Fruit fly (Drosophila melanogaster) whole organism, embryonic: ENCODE results near the gene CG6465.

Experiments
- Bgb ChIP-seq: fragments of 200-800 bp; sonication (Bioruptor generic); IDR thresholded peaks from 2 replicates; pipeline ENCODE4 v1.3.6; 2022; ENCODE audit warnings: missing biosample characterization, missing genetic modification characterization; ENCODE audit not compliant: partially characterized antibody
- C15 ChIP-seq: fragments of 200-800 bp; sonication (Bioruptor generic); IDR thresholded peaks from 3 replicates; pipeline ENCODE4 v1.3.6; 2022; ENCODE audit warnings: missing biosample characterization, missing genetic modification characterization
- CG10147 ChIP-seq: fragments of 200-800 bp; sonication (Bioruptor generic); optimal IDR thresholded peaks from 2 replicates; lab custom pipeline; 2019; ENCODE audit warnings: missing biosample characterization, mild to moderate bottlenecking, missing genetic modification characterization, moderate library complexity
- CG1024 ChIP-seq: fragments of 200-800 bp; sonication (Bioruptor generic); IDR thresholded peaks from 2 replicates; pipeline ENCODE4 v1.3.6; 2022; ENCODE audit warnings: missing biosample characterization, missing genetic modification characterization
- CG10543 ChIP-seq: fragments of 200-800 bp; sonication (Bioruptor generic); optimal IDR thresholded peaks from 3 replicates; lab custom pipeline; 2017; ENCODE audit warnings: missing biosample characterization, mild to moderate bottlenecking, missing genetic modification characterization, moderate library complexity
- CG11398 ChIP-seq: fragments of 200-800 bp; sonication (Bioruptor generic); optimal IDR thresholded peaks from 2 replicates; lab custom pipeline; 2016; ENCODE audit warnings: missing biosample characterization, missing genetic modification characterization
- CG11723 ChIP-seq: fragments of 200-800 bp; sonication (Bioruptor generic); optimal IDR thresholded peaks from 2 replicates; lab custom pipeline; 2017; ENCODE audit warnings: missing biosample characterization, mild to moderate bottlenecking, missing genetic modification characterization
- CG12744 ChIP-seq: fragments of 200-800 bp; sonication (Bioruptor generic); optimal IDR thresholded peaks from 2 replicates; lab custom pipeline; 2016; ENCODE audit warnings: missing biosample characterization, missing genetic modification characterization
- CG12942 ChIP-seq: fragments of 200-800 bp; sonication (Bioruptor generic); optimal IDR thresholded peaks from 3 replicates; lab custom pipeline; 2016; ENCODE audit warnings: missing biosample characterization, missing genetic modification characterization
- CG15696 ChIP-seq: fragments of 200-800 bp; sonication (Bioruptor generic); optimal IDR thresholded peaks from 2 replicates; lab custom pipeline; 2019; ENCODE audit warnings: missing biosample characterization, mild to moderate bottlenecking, missing genetic modification characterization, moderate library complexity
- CG16815 ChIP-seq: fragments of 200-800 bp; sonication (Bioruptor generic); optimal IDR thresholded peaks from 3 replicates; lab custom pipeline; 2017; ENCODE audit warnings: missing biosample characterization, mild to moderate bottlenecking, missing genetic modification characterization
- CG17361 ChIP-seq: fragments of 200-800 bp; sonication (Bioruptor generic); IDR thresholded peaks from 3 replicates; pipeline ENCODE4 v1.3.6; 2022; ENCODE audit warnings: missing biosample characterization, missing genetic modification characterization
- CG17568 ChIP-seq: fragments of 200-800 bp; sonication (Bioruptor generic); optimal IDR thresholded peaks from 2 replicates; lab custom pipeline; 2018; ENCODE audit warnings: missing biosample characterization, mild to moderate bottlenecking, missing genetic modification characterization, moderate library complexity
- CG17612 ChIP-seq: fragments of 200-800 bp; sonication (Bioruptor generic); IDR thresholded peaks from 2 replicates; pipeline ENCODE4 v1.3.6; 2022; ENCODE audit warnings: missing biosample characterization, missing genetic modification characterization
- CG18011 ChIP-seq: fragments of 200-800 bp; sonication (Bioruptor generic); optimal IDR thresholded peaks from 2 replicates; lab custom pipeline; 2017; ENCODE audit warnings: missing biosample characterization, missing genetic modification characterization, mild to moderate bottlenecking, moderate library complexity, missing genotype
- CG2116 ChIP-seq: fragments of 200-800 bp; sonication (Bioruptor generic); optimal IDR thresholded peaks from 3 replicates; lab custom pipeline; 2018; ENCODE audit warnings: missing biosample characterization, mild to moderate bottlenecking, missing genetic modification characterization
- CG2120 ChIP-seq: fragments of 200-800 bp; sonication (Bioruptor generic); optimal IDR thresholded peaks from 3 replicates; lab custom pipeline; 2016; ENCODE audit warnings: missing biosample characterization, missing genetic modification characterization
- CG31388 ChIP-seq: fragments of 200-800 bp; sonication (Bioruptor generic); optimal IDR thresholded peaks from 2 replicates; lab custom pipeline; 2016; ENCODE audit warnings: missing biosample characterization, missing genetic modification characterization
- CG34224 ChIP-seq: fragments of 200-800 bp; sonication (Bioruptor generic); IDR thresholded peaks from 3 replicates; pipeline ENCODE4 v1.3.6; 2022; ENCODE audit warnings: missing biosample characterization, missing genetic modification characterization; ENCODE audit not compliant: partially characterized antibody
- CG43689 ChIP-seq: fragments of 200-800 bp; sonication (Bioruptor generic); IDR thresholded peaks from 2 replicates; pipeline ENCODE4 v1.3.6; 2022; ENCODE audit warnings: missing biosample characterization, missing genetic modification characterization
- CG5180 ChIP-seq: fragments of 200-800 bp; sonication (Bioruptor generic); optimal IDR thresholded peaks from 3 replicates; lab custom pipeline; 2017; ENCODE audit warnings: missing biosample characterization, missing genetic modification characterization, mild to moderate bottlenecking, moderate library complexity, missing genetic modification reagents
- CG9215 ChIP-seq: fragments of 200-800 bp; sonication (Bioruptor generic); IDR thresholded peaks from 2 replicates; pipeline ENCODE4 v1.3.6; 2022; ENCODE audit warnings: missing biosample characterization, missing genetic modification characterization
- CG9817 ChIP-seq: fragments of 200-800 bp; sonication (Bioruptor generic); optimal IDR thresholded peaks from 2 replicates; lab custom pipeline; 2018; ENCODE audit warnings: missing biosample characterization, mild to moderate bottlenecking, missing genetic modification characterization, moderate library complexity
- Camta ChIP-seq: fragments of 200-800 bp; sonication (Bioruptor generic); optimal IDR thresholded peaks from 2 replicates; lab custom pipeline; 2016; ENCODE audit warnings: missing biosample characterization, missing genetic modification characterization
- Dfd ChIP-seq, 2 experiments: fragments of >200 bp; optimal IDR thresholded peaks; 2 replicates each; lab custom pipeline; 2017; ENCODE audit warnings: missing biosample characterization in 2 of 2, missing genetic modification characterization in 2 of 2
- Elba2 ChIP-seq: fragments of 200-800 bp; sonication (Bioruptor generic); optimal IDR thresholded peaks from 3 replicates; lab custom pipeline; 2016; ENCODE audit warnings: missing biosample characterization, missing genetic modification characterization
- H2.0 ChIP-seq: fragments of 200-800 bp; sonication (Bioruptor generic); IDR thresholded peaks from 2 replicates; pipeline ENCODE4 v1.3.6; 2022; ENCODE audit warnings: missing biosample characterization, missing genetic modification characterization
- Lpt ChIP-seq: fragments of >200 bp; optimal IDR thresholded peaks from 2 replicates; lab custom pipeline; 2018; ENCODE audit warnings: missing biosample characterization, missing genetic modification characterization
- MESR4 ChIP-seq: fragments of 200-800 bp; sonication (Bioruptor generic); optimal IDR thresholded peaks from 2 replicates; lab custom pipeline; 2018; ENCODE audit warnings: missing biosample characterization, mild to moderate bottlenecking, missing genetic modification characterization, moderate library complexity
- NC2β ChIP-seq: fragments of 200-800 bp; sonication (Bioruptor generic); optimal IDR thresholded peaks from 2 replicates; lab custom pipeline; 2016; ENCODE audit warnings: missing biosample characterization, missing genetic modification characterization
- NfI ChIP-seq: fragments of 200-800 bp; sonication (Bioruptor generic); optimal IDR thresholded peaks from 3 replicates; lab custom pipeline; 2018; ENCODE audit warnings: missing biosample characterization, mild to moderate bottlenecking, missing genetic modification characterization, moderate library complexity
- Opbp ChIP-seq: fragments of 200-800 bp; sonication (Bioruptor generic); IDR thresholded peaks from 3 replicates; pipeline ENCODE4 v1.3.6; 2022; ENCODE audit warnings: missing biosample characterization, missing genetic modification characterization; ENCODE audit not compliant: partially characterized antibody
- Sin3A ChIP-seq: fragments of >200 bp; optimal IDR thresholded peaks from 2 replicates; lab custom pipeline; 2018
- Taf1 ChIP-seq: fragments of 200-800 bp; sonication (Bioruptor generic); IDR thresholded peaks from 2 replicates; pipeline ENCODE4 v1.3.6; 2022; ENCODE audit warnings: missing biosample characterization, missing genetic modification characterization
- ara ChIP-seq: fragments of 200-800 bp; sonication (Bioruptor generic); IDR thresholded peaks from 2 replicates; pipeline ENCODE4 v1.3.6; 2022; ENCODE audit warnings: missing biosample characterization, missing genetic modification characterization
- bab2 ChIP-seq: fragments of 200-800 bp; sonication (Bioruptor generic); optimal IDR thresholded peaks from 2 replicates; lab custom pipeline; 2016; ENCODE audit warnings: missing biosample characterization, missing genetic modification characterization
- bbx ChIP-seq: fragments of 200-800 bp; sonication (Bioruptor generic); IDR thresholded peaks from 2 replicates; pipeline ENCODE4 v1.3.6; 2022; ENCODE audit warnings: missing biosample characterization, missing genetic modification characterization; ENCODE audit not compliant: partially characterized antibody
- br ChIP-seq: fragments of >200 bp; optimal IDR thresholded peaks from 2 replicates; lab custom pipeline; 2017
- chif ChIP-seq, 2 experiments: fragments of 200-800 bp; sonication (Bioruptor generic); optimal IDR thresholded peaks; 3 replicates each; lab custom pipeline; 2016; ENCODE audit warnings: missing biosample characterization in 2 of 2, missing genetic modification characterization in 2 of 2
- en ChIP-seq: fragments of 200-800 bp; sonication (Bioruptor generic); optimal IDR thresholded peaks from 2 replicates; lab custom pipeline; 2016; ENCODE audit warnings: missing biosample characterization, missing genetic modification characterization
- fd3F ChIP-seq: fragments of 200-800 bp; sonication (Bioruptor generic); optimal IDR thresholded peaks from 2 replicates; lab custom pipeline; 2018; ENCODE audit warnings: missing biosample characterization, mild to moderate bottlenecking, missing genetic modification characterization, moderate library complexity
- h ChIP-seq: fragments of >200 bp; optimal IDR thresholded peaks from 2 replicates; lab custom pipeline; 2017
- kah ChIP-seq: fragments of 200-800 bp; sonication (Bioruptor generic); optimal IDR thresholded peaks from 2 replicates; lab custom pipeline; 2018; ENCODE audit warnings: missing biosample characterization, mild to moderate bottlenecking, missing genetic modification characterization
- lilli ChIP-seq: fragments of 200-800 bp; sonication (Bioruptor generic); optimal IDR thresholded peaks from 3 replicates; lab custom pipeline; 2016; ENCODE audit warnings: missing biosample characterization, missing genetic modification characterization
- mld ChIP-seq: fragments of 200-800 bp; sonication (Bioruptor generic); IDR thresholded peaks from 3 replicates; pipeline ENCODE4 v1.3.6; 2022; ENCODE audit warnings: missing biosample characterization, missing genetic modification characterization; ENCODE audit not compliant: partially characterized antibody
- run ChIP-seq: fragments of 200-800 bp; sonication (Bioruptor generic); optimal IDR thresholded peaks from 3 replicates; lab custom pipeline; 2018; ENCODE audit warnings: missing biosample characterization, mild to moderate bottlenecking, missing genetic modification characterization
- sens ChIP-seq: fragments of 200-800 bp; sonication (Bioruptor generic); peaks from one replicate; lab custom pipeline; 2016; ENCODE audit warnings: missing biosample characterization, missing genetic modification characterization
- sqz ChIP-seq: fragments of 200-800 bp; sonication (Bioruptor generic); optimal IDR thresholded peaks from 3 replicates; lab custom pipeline; 2018; ENCODE audit warnings: missing biosample characterization, mild to moderate bottlenecking, missing genetic modification characterization
- tin ChIP-seq: fragments of 200-800 bp; sonication (Bioruptor generic); optimal IDR thresholded peaks from 3 replicates; lab custom pipeline; 2016; ENCODE audit warnings: missing biosample characterization, missing genetic modification characterization
- zf30C ChIP-seq: fragments of 200-800 bp; sonication (Bioruptor generic); optimal IDR thresholded peaks from 3 replicates; lab custom pipeline; 2018; ENCODE audit warnings: missing biosample characterization, mild to moderate bottlenecking, missing genetic modification characterization

Gene CG6465

DNA sequence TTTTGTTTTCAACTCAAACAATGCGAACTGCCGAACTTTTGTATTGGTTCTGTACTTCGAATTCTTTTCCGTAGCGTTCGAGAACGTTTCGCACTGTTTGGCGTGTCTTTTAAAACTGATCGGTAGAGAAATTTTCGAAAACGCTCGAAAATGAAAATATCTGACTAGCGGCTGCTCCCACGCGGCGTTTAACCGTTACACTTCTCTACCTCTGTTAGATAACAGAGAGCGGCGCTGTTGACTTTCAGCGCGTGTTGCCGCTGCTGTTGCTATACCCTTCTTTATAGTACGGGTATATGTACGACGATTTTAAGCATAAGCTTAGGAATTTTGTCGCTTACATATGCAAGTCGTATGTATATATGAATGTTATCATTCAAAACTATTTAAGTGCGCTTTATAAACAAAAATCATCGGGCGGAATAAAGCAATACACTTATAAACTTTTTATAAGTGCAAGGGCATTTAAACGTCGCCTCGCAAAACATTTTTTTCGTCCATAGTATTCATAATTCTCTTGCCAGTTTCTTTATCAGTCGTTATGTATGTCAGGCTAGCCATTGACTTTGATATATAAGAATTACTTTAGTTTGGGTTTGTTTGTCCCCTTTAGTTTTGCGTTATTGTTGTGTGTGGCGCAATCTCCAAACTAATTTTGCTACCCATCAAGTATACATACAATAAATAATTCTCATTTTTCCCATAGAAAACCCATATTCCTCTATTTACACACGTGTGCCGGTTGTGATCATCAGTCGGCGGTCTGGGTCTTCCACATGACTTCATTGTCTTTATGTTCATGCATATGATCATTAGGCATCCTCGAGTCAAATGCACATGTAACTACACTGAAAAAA is 4.0 kb upstream of the CG6465 start, which contains the start of gene Phyhd1 (continued):
- peak; percentile 92 for TF ChIP-seq CG17361 (GFP tag; lab: Robert Waterston, UW)
- peak; percentile 95 to 97 for TF ChIP-seq chif (GFP tag; optimal IDR thresholded peaks at IDR 0.05; lab: Kevin White, UChicago)
- TF ChIP-seq NfI (GFP tag; lab: Kevin White, UChicago), result peak; percentile 89
- peak; percentile 93 for TF ChIP-seq tin (GFP tag; lab: Kevin White, UChicago)
- no peak for TF ChIP-seq h (lab: Kevin White, UChicago)
- peak; percentile 93 for TF ChIP-seq CG12744 (GFP tag; lab: Kevin White, UChicago)
- TF ChIP-seq Taf1, result peak; percentile 73
- TF ChIP-seq Sin3A (lab: Kevin White, UChicago), result no peak
- TF ChIP-seq CG18011 (GFP tag; lab: Kevin White, UChicago), result peak; percentile 82
- TF ChIP-seq CG1024 (GFP tag; lab: Robert Waterston, UW), result peak; percentile 87
- peak; percentile 89 for TF ChIP-seq CG43689 (GFP tag; lab: Robert Waterston, UW)
- peak; percentile 98 for TF ChIP-seq sens (GFP tag; lab: Kevin White, UChicago)
- peak; percentile 94 for TF ChIP-seq NC2β
- no peak for TF ChIP-seq Bgb
- TF ChIP-seq bab2 (GFP tag; lab: Kevin White, UChicago), result peak; percentile 97
- TF ChIP-seq CG15696, result peak; percentile 89
- TF ChIP-seq CG17568, result peak; percentile 90
- peak; percentile 41 for TF ChIP-seq Elba2 (GFP tag; lab: Kevin White, UChicago)
- TF ChIP-seq CG11723 (GFP tag; lab: Kevin White, UChicago), result peak; percentile 83
- TF ChIP-seq Lpt (GFP tag; lab: Kevin White, UChicago), result no peak
- TF ChIP-seq br (lab: Kevin White, UChicago), result no peak
- no peak for TF ChIP-seq Dfd (GFP tag; optimal IDR thresholded peaks at IDR 0.05; lab: Kevin White, UChicago)
- peak; percentile 85 for TF ChIP-seq CG10543
- peak; percentile 94 for TF ChIP-seq CG31388 (GFP tag; lab: Kevin White, UChicago)
- peak; percentile 48 for TF ChIP-seq MESR4
- TF ChIP-seq CG16815, result peak; percentile 93
- peak; percentile 96 for TF ChIP-seq lilli (GFP tag; lab: Kevin White, UChicago)
- no peak for TF ChIP-seq CG34224 (GFP tag; lab: Robert Waterston, UW)
- TF ChIP-seq CG9817, result peak; percentile 95
- TF ChIP-seq H2.0 (GFP tag; lab: Robert Waterston, UW), result peak; percentile 94
- TF ChIP-seq fd3F, result peak; percentile 90
- peak; percentile 79 for TF ChIP-seq en (GFP tag; lab: Kevin White, UChicago)
- TF ChIP-seq Opbp, result no peak
- peak; percentile 73; the same call in 1 of the 3 replicates for TF ChIP-seq C15 (GFP tag; lab: Robert Waterston, UW)
- TF ChIP-seq run (tag; lab: Kevin White, UChicago), result peak; percentile 95
- no peak for TF ChIP-seq zf30C (GFP tag; lab: Kevin White, UChicago)
- peak; percentile 89 for TF ChIP-seq CG12942 (GFP tag; lab: Kevin White, UChicago)
- TF ChIP-seq CG9215 (GFP tag; lab: Robert Waterston, UW), result peak; percentile 84
- peak; percentile 89 for TF ChIP-seq sqz (GFP tag; lab: Kevin White, UChicago)
- TF ChIP-seq mld, result no peak
- TF ChIP-seq CG10147 (GFP tag; lab: Kevin White, UChicago), result peak; percentile 85
- TF ChIP-seq CG17612 (GFP tag; lab: Robert Waterston, UW), result peak; percentile 76
- TF ChIP-seq bbx (GFP tag; lab: Robert Waterston, UW), result no peak
- TF ChIP-seq Camta (GFP tag; lab: Kevin White, UChicago), result peak; percentile 89
- peak; percentile 94 for TF ChIP-seq ara (GFP tag; lab: Robert Waterston, UW)
- peak; percentile 70 for TF ChIP-seq CG5180 (GFP tag; lab: Kevin White, UChicago)
- peak; percentile 63 for TF ChIP-seq kah (GFP tag; lab: Kevin White, UChicago)
- peak; percentile 95 for TF ChIP-seq CG11398
- peak; percentile 98 for TF ChIP-seq CG2120
- TF ChIP-seq CG2116 (GFP tag; lab: Kevin White, UChicago), result peak; percentile 62
